Fruit fly (Drosophila melanogaster) whole organism: ENCODE measurements around the gene CRMP.

Experiments
- CG8478 ChIP-seq: fragments of >200 bp; optimal IDR thresholded peaks from 2 replicates; lab custom pipeline; 2018; ENCODE audit warnings: inconsistent platforms
- Dll ChIP-seq: fragments of >200 bp; optimal IDR thresholded peaks from 2 replicates; lab custom pipeline; 2017
- pan ChIP-seq: fragments of >200 bp; optimal IDR thresholded peaks from 2 replicates; lab custom pipeline; 2017
- psq ChIP-seq: fragments of >200 bp; optimal IDR thresholded peaks from 2 replicates; lab custom pipeline; 2017
- usp ChIP-seq: fragments of >200 bp; optimal IDR thresholded peaks from 2 replicates; lab custom pipeline; 2017; ENCODE audit warnings: missing biosample characterization, missing genetic modification characterization, mixed read lengths

- TF ChIP-seq CG8478 (no peak), usp (no peak), pan (lab: Kevin White, UChicago) (no peak), Dll (peak; percentile 11), psq (no peak)
Measured at dm6 chr3R:5612372-5613113, 41.6 kb downstream of the CRMP start, which contains the start of gene Rga.
